Fruit fly (Drosophila melanogaster) whole organism, prepupa: Measurements from ENCODE around the gene CG4783.

ENCODE experiments used
- Blimp-1 ChIP-seq: fragments of 200-800 bp; sonication (Bioruptor generic); optimal IDR thresholded peaks from 3 replicates; lab custom pipeline; 2017; ENCODE audit warnings: missing biosample characterization, missing genetic modification characterization, mild to moderate bottlenecking, moderate library complexity, missing genetic modification reagents
- CG11902 ChIP-seq: fragments of 200-800 bp; sonication (Bioruptor generic); optimal IDR thresholded peaks from 3 replicates; lab custom pipeline; 2016; ENCODE audit warnings: missing biosample characterization, missing genetic modification characterization
- CG31627 ChIP-seq: fragments of 200-800 bp; sonication (Bioruptor generic); optimal IDR thresholded peaks from 3 replicates; lab custom pipeline; 2016; ENCODE audit warnings: missing biosample characterization, missing genetic modification characterization
- CG32006 ChIP-seq: fragments of 200-800 bp; sonication (Bioruptor generic); optimal IDR thresholded peaks from 3 replicates; lab custom pipeline; 2017; ENCODE audit warnings: missing biosample characterization, mild to moderate bottlenecking, missing genetic modification characterization
- CG6276 ChIP-seq: fragments of 200-800 bp; sonication (Bioruptor generic); optimal IDR thresholded peaks from 2 replicates; lab custom pipeline; 2017; ENCODE audit warnings: missing biosample characterization, mild to moderate bottlenecking, missing genetic modification characterization
- CG6792 ChIP-seq: fragments of 200-800 bp; sonication (Bioruptor generic); optimal IDR thresholded peaks from 3 replicates; lab custom pipeline; 2016; ENCODE audit warnings: missing biosample characterization, missing genetic modification characterization
- CG6808 ChIP-seq: fragments of 200-800 bp; sonication (Bioruptor generic); optimal IDR thresholded peaks from 3 replicates; lab custom pipeline; 2017; ENCODE audit warnings: missing biosample characterization, missing genetic modification characterization, mild to moderate bottlenecking, moderate library complexity, missing genetic modification reagents
- CG6854 ChIP-seq: fragments of 200-800 bp; sonication (Bioruptor generic); optimal IDR thresholded peaks from 2 replicates; lab custom pipeline; 2017; ENCODE audit warnings: missing biosample characterization, mild to moderate bottlenecking, missing genetic modification characterization
- CG7368 ChIP-seq: fragments of 200-800 bp; sonication (Bioruptor generic); optimal IDR thresholded peaks from 3 replicates; lab custom pipeline; 2016; ENCODE audit warnings: missing biosample characterization, missing genetic modification characterization
- CG8119 ChIP-seq: fragments of 200-800 bp; sonication (Bioruptor generic); IDR thresholded peaks from 3 replicates; pipeline ENCODE4 v1.3.6; 2022; ENCODE audit warnings: missing biosample characterization, missing genetic modification characterization
- CG8319 ChIP-seq: fragments of 200-800 bp; sonication (Bioruptor generic); optimal IDR thresholded peaks from 3 replicates; lab custom pipeline; 2016; ENCODE audit warnings: missing biosample characterization, missing genetic modification characterization
- Eip75B ChIP-seq: fragments of 200-800 bp; sonication (Bioruptor generic); optimal IDR thresholded peaks from 3 replicates; lab custom pipeline; 2016; ENCODE audit warnings: missing biosample characterization, missing genetic modification characterization
- Eip78C ChIP-seq: fragments of 200-800 bp; sonication (Bioruptor generic); peaks from one replicate; lab custom pipeline; 2016; ENCODE audit warnings: missing biosample characterization, missing genetic modification characterization
- Eip93F ChIP-seq: fragments of 200-800 bp; sonication (Bioruptor generic); optimal IDR thresholded peaks from 2 replicates; lab custom pipeline; 2016; ENCODE audit warnings: missing biosample characterization, mild to moderate bottlenecking, missing genetic modification characterization
- Ets21C ChIP-seq: fragments of 200-800 bp; sonication (Bioruptor generic); optimal IDR thresholded peaks from 3 replicates; lab custom pipeline; 2016; ENCODE audit warnings: missing biosample characterization, missing genetic modification characterization
- Ets96B ChIP-seq: fragments of 200-800 bp; optimal IDR thresholded peaks from 2 replicates; lab custom pipeline; 2019; ENCODE audit warnings: missing biosample characterization, mild to moderate bottlenecking, missing genetic modification characterization, moderate library complexity
- Gug ChIP-seq: fragments of 200-800 bp; sonication (Bioruptor generic); IDR thresholded peaks from 2 replicates; pipeline ENCODE4 v1.3.6; 2022; ENCODE audit warnings: missing biosample characterization, missing genetic modification characterization
- Hr4 ChIP-seq: fragments of 200-800 bp; sonication (Bioruptor generic); optimal IDR thresholded peaks from 3 replicates; lab custom pipeline; 2016; ENCODE audit warnings: missing biosample characterization, missing genetic modification characterization
- OdsH ChIP-seq: fragments of 200-800 bp; sonication (Bioruptor generic); optimal IDR thresholded peaks from 3 replicates; lab custom pipeline; 2016; ENCODE audit warnings: missing biosample characterization, missing genetic modification characterization
- Smox ChIP-seq: fragments of 200-800 bp; sonication (Bioruptor generic); optimal IDR thresholded peaks from 3 replicates; lab custom pipeline; 2016; ENCODE audit warnings: missing biosample characterization, missing genetic modification characterization
- Sox102F ChIP-seq: fragments of 200-800 bp; sonication (Bioruptor generic); optimal IDR thresholded peaks from 2 replicates; lab custom pipeline; 2016; ENCODE audit warnings: missing biosample characterization, mild to moderate bottlenecking, missing genetic modification characterization
- Sox14 ChIP-seq: fragments of 200-800 bp; sonication (Bioruptor generic); optimal IDR thresholded peaks from 3 replicates; lab custom pipeline; 2016; ENCODE audit warnings: missing biosample characterization, missing genetic modification characterization
- Sox15 ChIP-seq: fragments of 200-800 bp; sonication (Bioruptor generic); optimal IDR thresholded peaks from 3 replicates; lab custom pipeline; 2016; ENCODE audit warnings: missing biosample characterization, missing genetic modification characterization
- dac ChIP-seq: fragments of 200-800 bp; sonication (Bioruptor generic); optimal IDR thresholded peaks from 2 replicates; lab custom pipeline; 2017; ENCODE audit warnings: missing biosample characterization, mild to moderate bottlenecking, missing genetic modification characterization
- dsx ChIP-seq: fragments of 200-800 bp; optimal IDR thresholded peaks from 3 replicates; lab custom pipeline; 2019; ENCODE audit warnings: missing biosample characterization, mild to moderate bottlenecking, missing genetic modification characterization, moderate library complexity; ENCODE audit not compliant: poor library complexity, severe bottlenecking
- eg ChIP-seq: fragments of 200-800 bp; sonication (Bioruptor generic); IDR thresholded peaks from 3 replicates; pipeline ENCODE4 v1.3.6; 2022; ENCODE audit warnings: missing biosample characterization, missing genetic modification characterization
- fd59A ChIP-seq: fragments of 200-800 bp; sonication (Bioruptor generic); optimal IDR thresholded peaks from 2 replicates; lab custom pipeline; 2017; ENCODE audit warnings: missing biosample characterization, mild to moderate bottlenecking, missing genetic modification characterization, missing genetic modification reagents
- fkh ChIP-seq: fragments of 200-800 bp; sonication (Bioruptor generic); optimal IDR thresholded peaks from 3 replicates; lab custom pipeline; 2017; ENCODE audit warnings: missing biosample characterization, mild to moderate bottlenecking, missing genetic modification characterization, moderate library complexity
- net ChIP-seq: fragments of 200-800 bp; sonication (Bioruptor generic); optimal IDR thresholded peaks from 3 replicates; lab custom pipeline; 2016; ENCODE audit warnings: missing biosample characterization, missing genetic modification characterization
- pdm3 ChIP-seq: fragments of 200-800 bp; sonication (Bioruptor generic); optimal IDR thresholded peaks from 3 replicates; lab custom pipeline; 2016; ENCODE audit warnings: missing biosample characterization, missing genetic modification characterization
- svp ChIP-seq: fragments of 200-800 bp; sonication (Bioruptor generic); peaks from one replicate; lab custom pipeline; 2016; ENCODE audit warnings: missing biosample characterization, missing genetic modification characterization
- vri ChIP-seq: fragments of 200-800 bp; sonication (Bioruptor generic); optimal IDR thresholded peaks from 3 replicates; lab custom pipeline; 2016; ENCODE audit warnings: missing biosample characterization, mild to moderate bottlenecking, missing genetic modification characterization

CG4783 gene

dm6 chr3R:19910302-19911029 lies 37.8 kb upstream of the CG4783 start:
- TF ChIP-seq Gug: no peak
- TF ChIP-seq Eip93F: peak; percentile 48
- TF ChIP-seq CG6792: no peak
- peak; percentile 37 for TF ChIP-seq CG6854 (GFP tag; lab: Kevin White, UChicago)
- peak; percentile 29 for TF ChIP-seq CG32006
- TF ChIP-seq net (GFP tag; lab: Kevin White, UChicago): no peak
- no peak for TF ChIP-seq pdm3
- peak; percentile 83 for TF ChIP-seq vri (GFP tag; lab: Kevin White, UChicago)
- TF ChIP-seq Eip78C: peak; percentile 82
- peak; percentile 94 for TF ChIP-seq svp (GFP tag; lab: Kevin White, UChicago)
- no peak for TF ChIP-seq Smox (GFP tag; lab: Kevin White, UChicago)
- TF ChIP-seq dsx (GFP tag; lab: Kevin White, UChicago): peak; percentile 2
- TF ChIP-seq CG31627 (GFP tag; lab: Kevin White, UChicago): no peak
- peak; percentile 52 for TF ChIP-seq CG6808 (GFP tag; lab: Kevin White, UChicago)

dm6 chr3R:19911030-19911429 lies 37.2 kb upstream of the CG4783 start:
- no peak for TF ChIP-seq CG7368 (GFP tag; lab: Kevin White, UChicago)
- TF ChIP-seq dac (GFP tag; lab: Kevin White, UChicago): no peak
- TF ChIP-seq Blimp-1 (GFP tag; lab: Kevin White, UChicago): no peak
- no peak for TF ChIP-seq Ets96B (tag; lab: Kevin White, UChicago)
- no peak for TF ChIP-seq pdm3
- TF ChIP-seq CG32006: no peak
- no peak for TF ChIP-seq fd59A (GFP tag; lab: Kevin White, UChicago)
- no peak for TF ChIP-seq Sox15 (GFP tag; lab: Kevin White, UChicago)
- TF ChIP-seq Ets21C (GFP tag; lab: Kevin White, UChicago): no peak
- no peak for TF ChIP-seq Sox14

- no peak for TF ChIP-seq svp (GFP tag; lab: Kevin White, UChicago)
- no peak for TF ChIP-seq CG8319 (GFP tag; lab: Kevin White, UChicago)
- no peak for TF ChIP-seq vri (GFP tag; lab: Kevin White, UChicago)
- no peak for TF ChIP-seq Eip75B (GFP tag; lab: Kevin White, UChicago)
- TF ChIP-seq Sox102F (GFP tag; lab: Kevin White, UChicago): no peak
- TF ChIP-seq OdsH: no peak
- no peak for TF ChIP-seq Hr4
- TF ChIP-seq CG32006: no peak
Measured at dm6 chr3R:19915312-19915711, 32.9 kb upstream of the CG4783 start, which contains the start of the genes Xport-A and Xport-B. TSS of gene Xport-A (minus strand) at chr3R:19915412. TSS of gene Xport-B (minus strand) at chr3R:19915412.

- TF ChIP-seq CG8319 (GFP tag; lab: Kevin White, UChicago) (no peak), fkh (GFP tag; lab: Kevin White, UChicago) (peak; percentile 19)
- TF ChIP-seq, all 60 proteins: peak for 1
Measured at dm6 chr3R:19917739-19918138, 30.5 kb upstream of the CG4783 start, which contains the start of gene CG4465. TSS of gene CG4465 (minus strand) at chr3R:19917839.

dm6 chr3R:19918207-19918606 lies 30.0 kb upstream of the CG4783 start, which contains the start of gene CG4770:
TSS of gene CG4770 (plus strand) at chr3R:19918507.
- TF ChIP-seq CG8119 (GFP tag; lab: Robert Waterston, UW) (0 out of 3 replicates have a peak, but pooled peaks have one; percentile 25), CG11902 (GFP tag; lab: Kevin White, UChicago) (no peak), eg (GFP tag; lab: Robert Waterston, UW) (0 out of 3 replicates have a peak, but pooled peaks have one; percentile 9), CG6276 (GFP tag; lab: Kevin White, UChicago) (peak; percentile 3)
